Fruit fly (Drosophila melanogaster) whole organism, embryonic: ENCODE measurements around the gene obst-B.

Source experiments
- Abd-B ChIP-seq: fragments of 200-800 bp; sonication (Bioruptor generic); optimal IDR thresholded peaks from 2 replicates; lab custom pipeline; 2018; ENCODE audit warnings: missing biosample characterization, mild to moderate bottlenecking, missing genetic modification characterization, moderate library complexity
- Adf1 ChIP-seq: fragments of 200-800 bp; sonication (Bioruptor generic); IDR thresholded peaks from 2 replicates; pipeline ENCODE4 v1.3.6; 2022; ENCODE audit warnings: missing biosample characterization, missing genetic modification characterization
- CG10565 ChIP-seq: fragments of 200-800 bp; sonication (Bioruptor generic); optimal IDR thresholded peaks from 3 replicates; lab custom pipeline; 2016; ENCODE audit warnings: missing biosample characterization, mild to moderate bottlenecking, missing genetic modification characterization
- CG11398 ChIP-seq: fragments of 200-800 bp; sonication (Bioruptor generic); optimal IDR thresholded peaks from 2 replicates; lab custom pipeline; 2016; ENCODE audit warnings: missing biosample characterization, missing genetic modification characterization
- CG13775 ChIP-seq: fragments of 200-800 bp; sonication (Bioruptor generic); optimal IDR thresholded peaks from 3 replicates; lab custom pipeline; 2017; ENCODE audit warnings: missing biosample characterization, mild to moderate bottlenecking, missing genetic modification characterization
- CG15011 ChIP-seq: fragments of 200-800 bp; sonication (Bioruptor generic); optimal IDR thresholded peaks from 3 replicates; lab custom pipeline; 2018; ENCODE audit warnings: missing biosample characterization, mild to moderate bottlenecking, missing genetic modification characterization
- CG1792 ChIP-seq: fragments of 200-800 bp; sonication (Bioruptor generic); optimal IDR thresholded peaks from 2 replicates; lab custom pipeline; 2016; ENCODE audit warnings: missing biosample characterization, missing genetic modification characterization
- CG1832 ChIP-seq: fragments of 200-800 bp; sonication (Bioruptor generic); optimal IDR thresholded peaks from 2 replicates; lab custom pipeline; 2017; ENCODE audit warnings: missing biosample characterization, mild to moderate bottlenecking, missing genetic modification characterization, inconsistent platforms
- CG30403 ChIP-seq: fragments of 200-800 bp; sonication (Bioruptor generic); optimal IDR thresholded peaks from 3 replicates; lab custom pipeline; 2016; ENCODE audit warnings: missing biosample characterization, missing genetic modification characterization
- CG34224 ChIP-seq: fragments of 200-800 bp; sonication (Bioruptor generic); IDR thresholded peaks from 3 replicates; pipeline ENCODE4 v1.3.6; 2022; ENCODE audit warnings: missing biosample characterization, missing genetic modification characterization; ENCODE audit not compliant: partially characterized antibody
- CG34422 ChIP-seq: fragments of 200-800 bp; sonication (Bioruptor generic); IDR thresholded peaks from 3 replicates; pipeline ENCODE4 v1.3.6; 2022; ENCODE audit warnings: missing biosample characterization, missing genetic modification characterization
- CG4820 ChIP-seq: fragments of 200-800 bp; sonication (Bioruptor generic); optimal IDR thresholded peaks from 3 replicates; lab custom pipeline; 2016; ENCODE audit warnings: missing biosample characterization, missing genetic modification characterization
- CG5953 ChIP-seq: fragments of 200-800 bp; sonication (Bioruptor generic); IDR thresholded peaks from 2 replicates; pipeline ENCODE4 v1.3.6; 2022; ENCODE audit warnings: missing biosample characterization, missing genetic modification characterization
- CG6654 ChIP-seq: fragments of 200-800 bp; sonication (Bioruptor generic); optimal IDR thresholded peaks from 2 replicates; lab custom pipeline; 2017; ENCODE audit warnings: missing biosample characterization, mild to moderate bottlenecking, missing genetic modification characterization
- CG9817 ChIP-seq: fragments of 200-800 bp; sonication (Bioruptor generic); optimal IDR thresholded peaks from 2 replicates; lab custom pipeline; 2018; ENCODE audit warnings: missing biosample characterization, mild to moderate bottlenecking, missing genetic modification characterization, moderate library complexity
- CG9876 ChIP-seq: fragments of 200-800 bp; sonication (Bioruptor generic); optimal IDR thresholded peaks from 2 replicates; lab custom pipeline; 2016; ENCODE audit warnings: missing biosample characterization, missing genetic modification characterization
- D ChIP-seq, 2 experiments: fragments of 200-800 bp in 1 of 2; fragments of >200 bp in 1 of 2; sonication (Bioruptor generic) in 1 of 2; optimal IDR thresholded peaks; 2 replicates in 1 of 2; 3 replicates in 1 of 2; lab custom pipeline; 2017; ENCODE audit warnings: mild to moderate bottlenecking in 1 of 2, missing biosample characterization in 1 of 2, missing genetic modification characterization in 1 of 2, missing genetic modification reagents in 1 of 2
- Doc3 ChIP-seq: fragments of 200-800 bp; sonication (Bioruptor generic); IDR thresholded peaks from 3 replicates; pipeline ENCODE4 v1.3.6; 2022; ENCODE audit warnings: missing biosample characterization, missing genetic modification characterization; ENCODE audit not compliant: partially characterized antibody
- ERR ChIP-seq: fragments of 200-800 bp; sonication (Bioruptor generic); optimal IDR thresholded peaks from 2 replicates; lab custom pipeline; 2016; ENCODE audit warnings: missing biosample characterization, missing genetic modification characterization
- Ets97D ChIP-seq: fragments of 200-800 bp; sonication (Bioruptor generic); optimal IDR thresholded peaks from 3 replicates; lab custom pipeline; 2016; ENCODE audit warnings: missing biosample characterization, missing genetic modification characterization
- Fer1 ChIP-seq: fragments of 200-800 bp; sonication (Bioruptor generic); optimal IDR thresholded peaks from 2 replicates; lab custom pipeline; 2017; ENCODE audit warnings: missing biosample characterization, mild to moderate bottlenecking, missing genetic modification characterization
- Gug ChIP-seq: fragments of 200-800 bp; sonication (Bioruptor generic); IDR thresholded peaks from 4 replicates; pipeline ENCODE4 v1.3.6; 2022; ENCODE audit warnings: missing biosample characterization, missing genetic modification characterization
- HLH4C ChIP-seq: fragments of 200-800 bp; sonication (Bioruptor generic); IDR thresholded peaks from 3 replicates; pipeline ENCODE4 v1.3.6; 2022; ENCODE audit warnings: missing biosample characterization, missing genetic modification characterization; ENCODE audit not compliant: partially characterized antibody
- Hr39 ChIP-seq: fragments of >200 bp; optimal IDR thresholded peaks from 2 replicates; lab custom pipeline; 2017
- Nf-YA ChIP-seq: fragments of 200-800 bp; sonication (Bioruptor generic); IDR thresholded peaks from 2 replicates; pipeline ENCODE4 v1.3.6; 2022; ENCODE audit warnings: missing biosample characterization, missing genetic modification characterization
- Oli ChIP-seq: fragments of 200-800 bp; sonication (Bioruptor generic); optimal IDR thresholded peaks from 2 replicates; lab custom pipeline; 2018; ENCODE audit warnings: missing biosample characterization, mild to moderate bottlenecking, missing genetic modification characterization, moderate library complexity
- PHDP ChIP-seq: fragments of 200-800 bp; sonication (Bioruptor generic); optimal IDR thresholded peaks from 3 replicates; lab custom pipeline; 2018; ENCODE audit warnings: missing biosample characterization, mild to moderate bottlenecking, missing genetic modification characterization, moderate library complexity
- Pdp1 ChIP-seq, 2 experiments: fragments of 200-800 bp; sonication (Bioruptor generic); optimal IDR thresholded peaks; 3 replicates each; lab custom pipeline; 2016; ENCODE audit warnings: missing biosample characterization in 2 of 2, missing genetic modification characterization in 2 of 2, mild to moderate bottlenecking in 1 of 2, moderate library complexity in 1 of 2
- Rfx ChIP-seq: fragments of 200-800 bp; sonication (Bioruptor generic); IDR thresholded peaks from 2 replicates; pipeline ENCODE4 v1.3.6; 2022; ENCODE audit warnings: missing biosample characterization, missing genetic modification characterization
- Sox100B ChIP-seq: fragments of 200-800 bp; sonication (Bioruptor generic); optimal IDR thresholded peaks from 3 replicates; lab custom pipeline; 2018; ENCODE audit warnings: missing biosample characterization, mild to moderate bottlenecking, missing genetic modification characterization
- Spps ChIP-seq: fragments of 200-800 bp; sonication (Bioruptor generic); optimal IDR thresholded peaks from 2 replicates; lab custom pipeline; 2018; ENCODE audit warnings: missing biosample characterization, mild to moderate bottlenecking, missing genetic modification characterization
- Tbp ChIP-seq: fragments of >200 bp; optimal IDR thresholded peaks from 2 replicates; lab custom pipeline; 2018; ENCODE audit warnings: missing biosample characterization, missing genetic modification characterization
- br ChIP-seq: fragments of >200 bp; optimal IDR thresholded peaks from 2 replicates; lab custom pipeline; 2017
- cad ChIP-seq: fragments of >200 bp; optimal IDR thresholded peaks from 2 replicates; lab custom pipeline; 2017; ENCODE audit warnings: missing biosample characterization, missing genetic modification characterization
- danr ChIP-seq: fragments of 200-800 bp; sonication (Bioruptor generic); IDR thresholded peaks from 2 replicates; pipeline ENCODE4 v1.3.6; 2022; ENCODE audit warnings: missing biosample characterization, missing genetic modification characterization
- eve ChIP-seq, 2 experiments: fragments of >200 bp; optimal IDR thresholded peaks; 2 replicates each; lab custom pipeline; 2017; ENCODE audit warnings: missing biosample characterization in 2 of 2, missing genetic modification characterization in 2 of 2
- gce ChIP-seq: fragments of 200-800 bp; sonication (Bioruptor generic); IDR thresholded peaks from 3 replicates; pipeline ENCODE4 v1.3.6; 2022; ENCODE audit warnings: missing biosample characterization, missing genetic modification characterization
- hkb ChIP-seq, 2 experiments: fragments of 200-800 bp in 1 of 2; fragments of >200 bp in 1 of 2; sonication (Bioruptor generic) in 1 of 2; IDR thresholded peaks in 1 of 2; optimal IDR thresholded peaks in 1 of 2; 2 replicates each; pipeline versions ENCODE4 v1.3.6 to Lab custom; 2017 to 2022; ENCODE audit warnings: missing biosample characterization in 1 of 2, missing genetic modification characterization in 1 of 2
- knrl ChIP-seq: fragments of 200-800 bp; sonication (Bioruptor generic); IDR thresholded peaks from 3 replicates; pipeline ENCODE4 v1.3.6; 2022; ENCODE audit warnings: missing biosample characterization, missing genetic modification characterization; ENCODE audit not compliant: partially characterized antibody
- lab ChIP-seq: fragments of 200-800 bp; sonication (Bioruptor generic); optimal IDR thresholded peaks from 3 replicates; lab custom pipeline; 2017; ENCODE audit warnings: missing biosample characterization, missing genetic modification characterization, mild to moderate bottlenecking, moderate library complexity, missing genetic modification reagents
- lmd ChIP-seq: fragments of 200-800 bp; sonication (Bioruptor generic); IDR thresholded peaks from 2 replicates; pipeline ENCODE4 v1.3.6; 2022; ENCODE audit warnings: missing biosample characterization, missing genetic modification characterization
- pfk ChIP-seq: fragments of 200-800 bp; sonication (Bioruptor generic); optimal IDR thresholded peaks from 2 replicates; lab custom pipeline; 2018; ENCODE audit warnings: missing biosample characterization, mild to moderate bottlenecking, missing genetic modification characterization, moderate library complexity
- row ChIP-seq: fragments of 200-800 bp; sonication (Bioruptor generic); IDR thresholded peaks from 3 replicates; pipeline ENCODE4 v1.3.6; 2022; ENCODE audit warnings: missing biosample characterization, missing genetic modification characterization
- salm ChIP-seq: fragments of 200-800 bp; sonication (Bioruptor generic); optimal IDR thresholded peaks from 2 replicates; lab custom pipeline; 2018; ENCODE audit warnings: missing biosample characterization, mild to moderate bottlenecking, missing genetic modification characterization
- sr ChIP-seq: fragments of 200-800 bp; sonication (Bioruptor generic); IDR thresholded peaks from 3 replicates; pipeline ENCODE4 v1.3.6; 2022; ENCODE audit warnings: missing biosample characterization, missing genetic modification characterization
- stc ChIP-seq: fragments of 200-800 bp; sonication (Bioruptor generic); IDR thresholded peaks from 2 replicates; pipeline ENCODE4 v1.3.6; 2022; ENCODE audit warnings: missing biosample characterization, missing genetic modification characterization
- tio ChIP-seq: fragments of 200-800 bp; sonication (Bioruptor generic); optimal IDR thresholded peaks from 2 replicates; lab custom pipeline; 2017; ENCODE audit warnings: missing biosample characterization, missing genetic modification characterization, inconsistent platforms
- unc-4 ChIP-seq: fragments of 200-800 bp; sonication (Bioruptor generic); IDR thresholded peaks from 2 replicates; pipeline ENCODE4 v1.3.6; 2022; ENCODE audit warnings: missing biosample characterization, missing genetic modification characterization; ENCODE audit not compliant: partially characterized antibody
- vnd ChIP-seq: fragments of 200-800 bp; sonication (Bioruptor generic); IDR thresholded peaks from 3 replicates; pipeline ENCODE4 v1.3.6; 2022; ENCODE audit warnings: missing biosample characterization, missing genetic modification characterization; ENCODE audit not compliant: partially characterized antibody
- z ChIP-seq: fragments of 200-800 bp; sonication (Bioruptor generic); IDR thresholded peaks from 3 replicates; pipeline ENCODE4 v1.3.6; 2022; ENCODE audit warnings: missing biosample characterization, missing genetic modification characterization

Gene obst-B

dm6 chr2L:10003593-10003992, 28.9 kb upstream of the obst-B start, which contains the start of gene Ndf (continued):
- TF ChIP-seq row (peak; percentile 85), danr (GFP tag; lab: Robert Waterston, UW) (no peak), CG30403 (GFP tag; lab: Kevin White, UChicago) (peak; percentile 71), CG15011 (GFP tag; lab: Kevin White, UChicago) (no peak), Pdp1 (GFP tag; optimal IDR thresholded peaks at IDR 0.05; lab: Kevin White, UChicago) (peak; percentile 67 to 72), z (GFP tag; lab: Robert Waterston, UW) (no peak), cad (no peak), CG6654 (no peak), Spps (tag; lab: Kevin White, UChicago) (no peak), CG1792 (peak; percentile 44), sr (GFP tag; lab: Robert Waterston, UW) (no peak), gce (GFP tag; lab: Robert Waterston, UW) (no peak), Fer1 (GFP tag; lab: Kevin White, UChicago) (peak; percentile 62), Nf-YA (GFP tag; lab: Robert Waterston, UW) (no peak; the same call in 1 of the 2 replicates), unc-4 (GFP tag; lab: Robert Waterston, UW) (peak; percentile 71), Oli (tag; lab: Kevin White, UChicago) (no peak), Doc3 (GFP tag; lab: Robert Waterston, UW) (peak; percentile 57; the same call in 2 of the 3 replicates), tio (no peak), Tbp (GFP tag; lab: Kevin White, UChicago) (no peak), Sox100B (peak; percentile 46), CG13775 (GFP tag; lab: Kevin White, UChicago) (peak; percentile 52), knrl (GFP tag; lab: Robert Waterston, UW) (peak; percentile 79), hkb (optimal IDR thresholded peaks at IDR 0.05; lab: Kevin White, UChicago) (no peak), hkb (GFP tag; IDR thresholded peaks at IDR 0.05; lab: Robert Waterston, UW) (peak; percentile 18; the same call in 1 of the 2 replicates), HLH4C (GFP tag; lab: Robert Waterston, UW) (peak; percentile 67), CG1832 (no peak), CG5953 (GFP tag; lab: Robert Waterston, UW) (0 out of 2 replicates have a peak, but pooled peaks have one; percentile 9), lmd (GFP tag; lab: Robert Waterston, UW) (peak; percentile 59), CG9876 (GFP tag; lab: Kevin White, UChicago) (peak; percentile 32), pfk (peak; percentile 53), Gug (GFP tag; lab: Robert Waterston, UW) (peak; percentile 62; the same call in 1 of the 4 replicates), br (lab: Kevin White, UChicago) (no peak), Rfx (GFP tag; lab: Robert Waterston, UW) (peak; percentile 91), CG9817 (tag; lab: Kevin White, UChicago) (peak; percentile 70), Adf1 (GFP tag; lab: Robert Waterston, UW) (peak; percentile 15), CG4820 (GFP tag; lab: Kevin White, UChicago) (peak; percentile 65), CG34224 (GFP tag; lab: Robert Waterston, UW) (peak; percentile 71), CG11398 (GFP tag; lab: Kevin White, UChicago) (no peak), PHDP (tag; lab: Kevin White, UChicago) (peak; percentile 59), vnd (peak; percentile 62), CG34422 (GFP tag; lab: Robert Waterston, UW) (peak; percentile 78), lab (peak; percentile 82), Abd-B (GFP tag; lab: Kevin White, UChicago) (peak; percentile 22), ERR (peak; percentile 41), CG10565 (GFP tag; lab: Kevin White, UChicago) (no peak), stc (GFP tag; lab: Robert Waterston, UW) (peak; percentile 39; the same call in 1 of the 2 replicates), Ets97D (peak; percentile 93), D (optimal IDR thresholded peaks at IDR 0.05; lab: Kevin White, UChicago) (no peak), D (GFP tag; optimal IDR thresholded peaks at IDR 0.05; lab: Kevin White, UChicago) (no peak), salm (tag; lab: Kevin White, UChicago) (no peak), Hr39 (lab: Kevin White, UChicago) (no peak), eve (GFP tag; optimal IDR thresholded peaks at IDR 0.05; lab: Kevin White, UChicago) (no peak)
